Fruit fly (Drosophila melanogaster) S2 (cell line): ENCODE data around the gene CG13310.

Source experiments
- CG8478 ChIP-seq: fragments of >200 bp; optimal IDR thresholded peaks from 2 replicates; lab custom pipeline; 2018
- CTCF ChIP-seq, 2 experiments: fragments of >200 bp; optimal IDR thresholded peaks; 2 replicates each; lab custom pipeline; 2018

dm6 chr3L:8800432-8800831, at the start of gene CG13310:
- TF ChIP-seq CG8478 (lab: Kevin White, UChicago) (no peak), CTCF (optimal IDR thresholded peaks at IDR 0.05; lab: Kevin White, UChicago) (no peak)
